Fruit fly (Drosophila melanogaster) whole organism, embryonic: ENCODE results near the gene CG12728.

ENCODE experiments used
- B-H1 ChIP-seq: fragments of 200-800 bp; sonication (Bioruptor generic); IDR thresholded peaks from 3 replicates; pipeline ENCODE4 v1.3.6; 2022; ENCODE audit warnings: missing biosample characterization, missing genetic modification characterization
- CG10147 ChIP-seq: fragments of 200-800 bp; sonication (Bioruptor generic); optimal IDR thresholded peaks from 2 replicates; lab custom pipeline; 2019; ENCODE audit warnings: missing biosample characterization, mild to moderate bottlenecking, missing genetic modification characterization, moderate library complexity
- CG10565 ChIP-seq: fragments of 200-800 bp; sonication (Bioruptor generic); optimal IDR thresholded peaks from 3 replicates; lab custom pipeline; 2016; ENCODE audit warnings: missing biosample characterization, mild to moderate bottlenecking, missing genetic modification characterization
- CG11398 ChIP-seq: fragments of 200-800 bp; sonication (Bioruptor generic); optimal IDR thresholded peaks from 2 replicates; lab custom pipeline; 2016; ENCODE audit warnings: missing biosample characterization, missing genetic modification characterization
- CG11723 ChIP-seq: fragments of 200-800 bp; sonication (Bioruptor generic); optimal IDR thresholded peaks from 2 replicates; lab custom pipeline; 2017; ENCODE audit warnings: missing biosample characterization, mild to moderate bottlenecking, missing genetic modification characterization
- CG12659 ChIP-seq: fragments of 200-800 bp; sonication (Bioruptor generic); optimal IDR thresholded peaks from 3 replicates; lab custom pipeline; 2017; ENCODE audit warnings: mild to moderate bottlenecking, missing biosample characterization, missing genetic modification reagents, missing genetic modification characterization
- CG14441 ChIP-seq: fragments of 200-800 bp; sonication (Bioruptor generic); IDR thresholded peaks from 2 replicates; pipeline ENCODE4 v1.3.6; 2022; ENCODE audit warnings: missing biosample characterization, missing genetic modification characterization
- CG17612 ChIP-seq: fragments of 200-800 bp; sonication (Bioruptor generic); IDR thresholded peaks from 2 replicates; pipeline ENCODE4 v1.3.6; 2022; ENCODE audit warnings: missing biosample characterization, missing genetic modification characterization
- CG32532 ChIP-seq: fragments of 200-800 bp; sonication (Bioruptor generic); IDR thresholded peaks from 2 replicates; pipeline ENCODE4 v1.3.6; 2022; ENCODE audit warnings: missing biosample characterization, missing genetic modification characterization
- CG32772 ChIP-seq: fragments of 200-800 bp; sonication (Bioruptor generic); IDR thresholded peaks from 2 replicates; pipeline ENCODE4 v1.3.6; 2022; ENCODE audit warnings: missing biosample characterization, missing genetic modification characterization
- CG4360 ChIP-seq: fragments of 200-800 bp; sonication (Bioruptor generic); IDR thresholded peaks from 2 replicates; pipeline ENCODE4 v1.3.6; 2022; ENCODE audit warnings: missing biosample characterization, missing genetic modification characterization
- CG5180 ChIP-seq: fragments of 200-800 bp; sonication (Bioruptor generic); optimal IDR thresholded peaks from 3 replicates; lab custom pipeline; 2017; ENCODE audit warnings: missing biosample characterization, missing genetic modification characterization, mild to moderate bottlenecking, moderate library complexity, missing genetic modification reagents
- CG7271 ChIP-seq: fragments of 200-800 bp; sonication (Bioruptor generic); optimal IDR thresholded peaks from 2 replicates; lab custom pipeline; 2018; ENCODE audit warnings: missing biosample characterization, mild to moderate bottlenecking, missing genetic modification characterization, moderate library complexity
- CG7745 ChIP-seq: fragments of 200-800 bp; sonication (Bioruptor generic); optimal IDR thresholded peaks from 2 replicates; lab custom pipeline; 2018; ENCODE audit warnings: missing biosample characterization, mild to moderate bottlenecking, missing genetic modification characterization, moderate library complexity
- CG9437 ChIP-seq: fragments of 200-800 bp; sonication (Bioruptor generic); optimal IDR thresholded peaks from 2 replicates; lab custom pipeline; 2018; ENCODE audit warnings: missing biosample characterization, mild to moderate bottlenecking, missing genetic modification characterization
- CG9797 ChIP-seq: fragments of 200-800 bp; sonication (Bioruptor generic); optimal IDR thresholded peaks from 3 replicates; lab custom pipeline; 2018; ENCODE audit warnings: missing biosample characterization, mild to moderate bottlenecking, missing genetic modification characterization
- Deaf1 ChIP-seq: fragments of 200-800 bp; optimal IDR thresholded peaks from 3 replicates; lab custom pipeline; 2019; ENCODE audit warnings: missing biosample characterization, mild to moderate bottlenecking, missing genetic modification characterization, moderate library complexity
- Gsc ChIP-seq: fragments of 200-800 bp; sonication (Bioruptor generic); IDR thresholded peaks from 2 replicates; pipeline ENCODE4 v1.3.6; 2022; ENCODE audit warnings: missing biosample characterization, missing genetic modification characterization
- Nf-YC ChIP-seq: fragments of 200-800 bp; optimal IDR thresholded peaks from 3 replicates; lab custom pipeline; 2019; ENCODE audit warnings: missing biosample characterization, mild to moderate bottlenecking, missing genetic modification characterization, moderate library complexity
- Ravus ChIP-seq: fragments of 200-800 bp; sonication (Bioruptor generic); IDR thresholded peaks from 2 replicates; pipeline ENCODE4 v1.3.6; 2022; ENCODE audit warnings: missing biosample characterization, missing genetic modification characterization
- Sin3A ChIP-seq: fragments of >200 bp; optimal IDR thresholded peaks from 2 replicates; lab custom pipeline; 2018
- TFAM ChIP-seq: fragments of 200-800 bp; sonication (Bioruptor generic); optimal IDR thresholded peaks from 2 replicates; lab custom pipeline; 2017; ENCODE audit warnings: missing biosample characterization, missing genetic modification characterization, inconsistent platforms
- Trl ChIP-seq, 3 experiments: fragments of >200 bp in 2 of 3; fragments of 200-800 bp in 1 of 3; sonication (Bioruptor generic) in 1 of 3; optimal IDR thresholded peaks; 2 replicates in 1 of 3; 3 replicates in 2 of 3; lab custom pipeline; 2016 to 2017; ENCODE audit warnings: missing biosample characterization in 1 of 3, missing genetic modification characterization in 1 of 3
- abd-A ChIP-seq: fragments of 200-800 bp; sonication (Bioruptor generic); optimal IDR thresholded peaks from 3 replicates; lab custom pipeline; 2019; ENCODE audit warnings: missing biosample characterization, mild to moderate bottlenecking, missing genetic modification characterization, moderate library complexity
- ash1 ChIP-seq: fragments of 200-800 bp; sonication (Bioruptor generic); optimal IDR thresholded peaks from 2 replicates; lab custom pipeline; 2018; ENCODE audit warnings: missing biosample characterization, mild to moderate bottlenecking, missing genetic modification characterization
- cas ChIP-seq: fragments of 200-800 bp; sonication (Bioruptor generic); IDR thresholded peaks from 2 replicates; pipeline ENCODE4 v1.3.6; 2022; ENCODE audit warnings: missing biosample characterization, missing genetic modification characterization
- caup ChIP-seq: fragments of 200-800 bp; sonication (Bioruptor generic); optimal IDR thresholded peaks from 3 replicates; lab custom pipeline; 2017; ENCODE audit warnings: missing biosample characterization, mild to moderate bottlenecking, missing genetic modification characterization, moderate library complexity; ENCODE audit not compliant: severe bottlenecking
- cg ChIP-seq: fragments of 200-800 bp; sonication (Bioruptor generic); optimal IDR thresholded peaks from 3 replicates; lab custom pipeline; 2019; ENCODE audit warnings: missing biosample characterization, mild to moderate bottlenecking, missing genetic modification characterization, moderate library complexity
- chn ChIP-seq: fragments of 200-800 bp; sonication (Bioruptor generic); optimal IDR thresholded peaks from 2 replicates; lab custom pipeline; 2016; ENCODE audit warnings: missing biosample characterization, missing genetic modification characterization
- corto ChIP-seq: fragments of 200-800 bp; sonication (Bioruptor generic); optimal IDR thresholded peaks from 2 replicates; lab custom pipeline; 2016; ENCODE audit warnings: missing biosample characterization, mild to moderate bottlenecking, missing genetic modification characterization, moderate library complexity
- dpn ChIP-seq, 2 experiments: fragments of 200-800 bp; sonication (Bioruptor generic); optimal IDR thresholded peaks; 3 replicates each; lab custom pipeline; 2016; ENCODE audit warnings: missing biosample characterization in 2 of 2, missing genetic modification characterization in 2 of 2
- en ChIP-seq: fragments of 200-800 bp; sonication (Bioruptor generic); optimal IDR thresholded peaks from 2 replicates; lab custom pipeline; 2016; ENCODE audit warnings: missing biosample characterization, missing genetic modification characterization
- gcm ChIP-seq: fragments of 200-800 bp; sonication (Bioruptor generic); optimal IDR thresholded peaks from 2 replicates; lab custom pipeline; 2019; ENCODE audit warnings: missing biosample characterization, mild to moderate bottlenecking, missing genetic modification characterization, moderate library complexity
- luna ChIP-seq: fragments of 200-800 bp; sonication (Bioruptor generic); optimal IDR thresholded peaks from 2 replicates; lab custom pipeline; 2016; ENCODE audit warnings: missing biosample characterization, missing genetic modification characterization
- nerfin-1 ChIP-seq: fragments of 200-800 bp; sonication (Bioruptor generic); optimal IDR thresholded peaks from 3 replicates; lab custom pipeline; 2019; ENCODE audit warnings: missing biosample characterization, mild to moderate bottlenecking, missing genetic modification characterization, moderate library complexity
- nerfin-2 ChIP-seq: fragments of 200-800 bp; sonication (Bioruptor generic); IDR thresholded peaks from 2 replicates; pipeline ENCODE4 v1.3.6; 2022; ENCODE audit warnings: missing biosample characterization, missing genetic modification characterization; ENCODE audit not compliant: partially characterized antibody
- nmo ChIP-seq: fragments of 200-800 bp; sonication (Bioruptor generic); optimal IDR thresholded peaks from 2 replicates; lab custom pipeline; 2018; ENCODE audit warnings: missing biosample characterization, mild to moderate bottlenecking, missing genetic modification characterization, moderate library complexity
- peb ChIP-seq: fragments of 200-800 bp; sonication (Bioruptor generic); IDR thresholded peaks from 2 replicates; pipeline ENCODE4 v1.3.6; 2022; ENCODE audit warnings: missing biosample characterization, missing genetic modification characterization
- pfk ChIP-seq: fragments of 200-800 bp; sonication (Bioruptor generic); optimal IDR thresholded peaks from 2 replicates; lab custom pipeline; 2018; ENCODE audit warnings: missing biosample characterization, mild to moderate bottlenecking, missing genetic modification characterization, moderate library complexity
- phol ChIP-seq: fragments of 200-800 bp; sonication (Bioruptor generic); optimal IDR thresholded peaks from 3 replicates; lab custom pipeline; 2018; ENCODE audit warnings: missing biosample characterization, mild to moderate bottlenecking, missing genetic modification characterization, moderate library complexity
- ranshi ChIP-seq: fragments of 200-800 bp; sonication (Bioruptor generic); IDR thresholded peaks from 2 replicates; pipeline ENCODE4 v1.3.6; 2022; ENCODE audit warnings: missing biosample characterization, missing genetic modification characterization
- scrt ChIP-seq: fragments of 200-800 bp; sonication (Bioruptor generic); optimal IDR thresholded peaks from 2 replicates; lab custom pipeline; 2018; ENCODE audit warnings: missing biosample characterization, mild to moderate bottlenecking, missing genetic modification characterization, moderate library complexity
- sr ChIP-seq: fragments of 200-800 bp; sonication (Bioruptor generic); IDR thresholded peaks from 3 replicates; pipeline ENCODE4 v1.3.6; 2022; ENCODE audit warnings: missing biosample characterization, missing genetic modification characterization
- stwl ChIP-seq: fragments of 200-800 bp; sonication (Bioruptor generic); optimal IDR thresholded peaks from 3 replicates; lab custom pipeline; 2018; ENCODE audit warnings: missing biosample characterization, mild to moderate bottlenecking, missing genetic modification characterization, moderate library complexity
- tna ChIP-seq: fragments of 200-800 bp; sonication (Bioruptor generic); IDR thresholded peaks from 2 replicates; pipeline ENCODE4 v1.3.6; 2022; ENCODE audit warnings: missing biosample characterization, missing genetic modification characterization; ENCODE audit not compliant: partially characterized antibody
- zf30C ChIP-seq: fragments of 200-800 bp; sonication (Bioruptor generic); optimal IDR thresholded peaks from 3 replicates; lab custom pipeline; 2018; ENCODE audit warnings: missing biosample characterization, mild to moderate bottlenecking, missing genetic modification characterization
- zfh1 ChIP-seq: fragments of 200-800 bp; sonication (Bioruptor generic); IDR thresholded peaks from 3 replicates; pipeline ENCODE4 v1.3.6; 2022; ENCODE audit warnings: missing biosample characterization, missing genetic modification characterization

CG12728 gene

dm6 chrX:5900146-5901093, 42.0 kb upstream of the CG12728 start, which contains the start of gene Act5C (continued):
- TF ChIP-seq Ravus (GFP tag; lab: Robert Waterston, UW) = peak; percentile 74
- peak; percentile 59 for TF ChIP-seq cg (GFP tag; lab: Kevin White, UChicago)
- TF ChIP-seq CG9437 (GFP tag; lab: Kevin White, UChicago) = peak; percentile 86
- TF ChIP-seq B-H1 (GFP tag; lab: Robert Waterston, UW) = peak; percentile 78
- TF ChIP-seq cas (GFP tag; lab: Robert Waterston, UW) = peak; percentile 76
- peak; percentile 41 for TF ChIP-seq abd-A (tag; lab: Kevin White, UChicago)
- TF ChIP-seq CG32772 = peak; percentile 90
- TF ChIP-seq zf30C (GFP tag; lab: Kevin White, UChicago) = peak; percentile 100
- TF ChIP-seq phol (tag; lab: Kevin White, UChicago) = peak; percentile 93
- peak; percentile 92 to 97 for TF ChIP-seq dpn (GFP tag; optimal IDR thresholded peaks at IDR 0.05; lab: Kevin White, UChicago)
- peak; percentile 95 for TF ChIP-seq nmo (GFP tag; lab: Kevin White, UChicago)
- TF ChIP-seq nerfin-2 (GFP tag; lab: Robert Waterston, UW) = no peak
- TF ChIP-seq CG11398 (GFP tag; lab: Kevin White, UChicago) = peak; percentile 94
- peak; percentile 92 for TF ChIP-seq CG32532 (GFP tag; lab: Robert Waterston, UW)
- TF ChIP-seq CG7271 = peak; percentile 84
- TF ChIP-seq caup (GFP tag; lab: Kevin White, UChicago) = peak; percentile 90
- peak; percentile 77 for TF ChIP-seq CG5180 (GFP tag; lab: Kevin White, UChicago)
- TF ChIP-seq gcm = peak; percentile 93
- peak; percentile 42 for TF ChIP-seq CG9797
- peak; percentile 52 to 68 for TF ChIP-seq Trl (optimal IDR thresholded peaks at IDR 0.05; lab: Kevin White, UChicago)
- peak; percentile 96 for TF ChIP-seq Trl (GFP tag; optimal IDR thresholded peaks at IDR 0.05; lab: Kevin White, UChicago)
- TF ChIP-seq CG7745 (tag; lab: Kevin White, UChicago) = peak; percentile 79
- peak; percentile 69 for TF ChIP-seq Nf-YC (tag; lab: Kevin White, UChicago)
- peak; percentile 82 for TF ChIP-seq CG10147 (GFP tag; lab: Kevin White, UChicago)
- peak; percentile 90 for TF ChIP-seq en
- TF ChIP-seq CG14441 = peak; percentile 91
- peak; percentile 92 for TF ChIP-seq scrt (GFP tag; lab: Kevin White, UChicago)
- TF ChIP-seq zfh1 = peak; percentile 97
- peak; percentile 81 for TF ChIP-seq luna (GFP tag; lab: Kevin White, UChicago)
- TF ChIP-seq ranshi (GFP tag; lab: Robert Waterston, UW) = peak; percentile 90
- peak; percentile 83 for TF ChIP-seq peb (GFP tag; lab: Robert Waterston, UW)
- TF ChIP-seq stwl (tag; lab: Kevin White, UChicago) = peak; percentile 66
- no peak for TF ChIP-seq tna (GFP tag; lab: Robert Waterston, UW)
- TF ChIP-seq Sin3A (lab: Kevin White, UChicago) = no peak
- peak; percentile 83 for TF ChIP-seq Gsc (GFP tag; lab: Robert Waterston, UW)
- TF ChIP-seq, all 482 proteins: peak for 432

DNA sequence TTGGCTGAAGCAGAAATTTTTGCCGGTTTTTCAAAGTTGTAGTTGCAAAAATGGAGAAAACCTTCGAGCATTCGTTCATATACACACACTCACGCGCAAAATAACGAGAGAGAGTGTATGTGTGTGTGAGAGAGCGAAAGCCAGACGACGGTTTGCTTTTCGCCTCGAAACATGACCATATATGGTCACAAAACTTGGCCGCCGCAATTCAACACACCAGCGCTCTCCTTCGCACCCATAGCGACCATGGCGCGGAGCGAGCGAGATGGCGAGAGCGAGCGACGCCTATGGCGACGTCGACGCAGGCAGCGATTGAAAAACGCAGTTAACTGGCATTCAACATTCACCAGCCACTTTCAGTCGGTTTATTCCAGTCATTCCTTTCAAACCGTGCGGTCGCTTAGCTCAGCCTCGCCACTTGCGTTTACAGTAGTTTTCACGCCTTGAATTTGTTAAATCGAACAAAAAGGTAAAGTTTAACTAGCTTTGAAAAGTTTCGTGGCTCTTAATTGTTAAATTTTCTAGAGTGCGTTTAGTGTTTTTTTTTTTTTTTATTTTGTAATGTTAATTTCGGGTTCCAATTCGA, 40.7 kb upstream of the CG12728 start:
- TF ChIP-seq CG4360 (GFP tag; lab: Robert Waterston, UW) (no peak), nerfin-1 (peak; percentile 29), CG17612 (no peak), CG10565 (GFP tag; lab: Kevin White, UChicago) (no peak), TFAM (GFP tag; lab: Kevin White, UChicago) (no peak), CG11723 (GFP tag; lab: Kevin White, UChicago) (no peak), sr (GFP tag; lab: Robert Waterston, UW) (0 out of 3 replicates have a peak, but pooled peaks have one; percentile 8), chn (peak; percentile 34), CG32772 (no peak), Deaf1 (tag; lab: Kevin White, UChicago) (peak; percentile 59), Ravus (GFP tag; lab: Robert Waterston, UW) (no peak), pfk (GFP tag; lab: Kevin White, UChicago) (peak; percentile 51), corto (GFP tag; lab: Kevin White, UChicago) (peak; percentile 4), en (no peak), CG12659 (GFP tag; lab: Kevin White, UChicago) (peak; percentile 34), ash1 (GFP tag; lab: Kevin White, UChicago) (peak; percentile 45)
